Fruit fly (Drosophila melanogaster) whole organism: ENCODE measurements around the gene CG6142.

ENCODE experiments used
- CG8478 ChIP-seq: fragments of >200 bp; optimal IDR thresholded peaks from 2 replicates; lab custom pipeline; 2018; ENCODE audit warnings: inconsistent platforms
- Dll ChIP-seq: fragments of >200 bp; optimal IDR thresholded peaks from 2 replicates; lab custom pipeline; 2017
- psq ChIP-seq: fragments of >200 bp; optimal IDR thresholded peaks from 2 replicates; lab custom pipeline; 2017
- usp ChIP-seq: fragments of >200 bp; optimal IDR thresholded peaks from 2 replicates; lab custom pipeline; 2017; ENCODE audit warnings: missing biosample characterization, missing genetic modification characterization, mixed read lengths

DNA sequence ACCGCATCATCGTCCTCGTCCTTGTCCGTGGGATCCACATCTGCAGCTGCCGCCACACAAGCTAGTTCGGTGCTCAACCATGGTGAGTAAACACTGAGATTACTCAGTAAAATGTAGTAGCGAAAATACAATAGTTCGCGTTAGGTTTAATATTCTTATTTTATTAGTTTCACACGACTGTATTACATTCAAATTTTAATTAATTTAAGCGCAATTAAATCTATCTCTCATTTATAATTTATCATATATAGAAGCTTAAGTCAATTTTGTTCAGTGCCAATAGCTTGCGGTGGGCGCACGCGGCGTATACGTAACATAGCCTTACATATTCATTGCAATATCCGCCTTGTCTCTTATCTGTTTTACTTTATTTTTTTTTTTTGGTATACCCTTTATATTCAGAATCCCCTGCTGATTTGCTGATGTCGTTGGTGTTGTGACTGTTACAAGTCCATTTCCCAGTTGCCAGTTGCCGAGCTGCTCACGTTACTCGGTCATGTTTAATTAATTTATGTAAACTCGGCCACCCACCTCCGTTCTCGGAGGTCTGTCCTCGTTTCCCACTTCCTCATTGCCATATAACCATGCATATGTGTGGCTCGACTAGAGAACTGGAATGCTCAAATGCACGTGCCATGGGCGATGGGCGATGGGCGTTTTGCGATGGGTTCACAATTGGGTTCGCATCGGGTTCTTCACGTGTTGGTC lies 8.2 kb upstream of the CG6142 start:
- no peak for TF ChIP-seq Dll (lab: Kevin White, UChicago)
- no peak for TF ChIP-seq psq (lab: Kevin White, UChicago)
- TF ChIP-seq CG8478: no peak
- no peak for TF ChIP-seq usp (GFP tag; lab: Kevin White, UChicago)
